Fruit fly (Drosophila melanogaster): ENCODE measurements around the gene strat.

Gene strat

dm6 chr2L:8277561-8278201 is 42.4 kb upstream of the strat start (continued):
- TF ChIP-seq pho (GFP tag; optimal IDR thresholded peaks at IDR 0.05) (peak; percentile 82), Sox102F (GFP tag; optimal IDR thresholded peaks at IDR 0.05) (peak; percentile 99), Neu2 (GFP tag; optimal IDR thresholded peaks at IDR 0.05; ENCODE audit: borderline replicate concordance) (peak; percentile 72), pros (GFP tag; optimal IDR thresholded peaks at IDR 0.05) (peak; percentile 78), Trl (optimal IDR thresholded peaks at IDR 0.05) (peak; percentile 88), Trl (GFP tag; optimal IDR thresholded peaks at IDR 0.05) (peak; percentile 58), Dek (tag; optimal IDR thresholded peaks at IDR 0.05) (peak; percentile 96), Atf-2 (GFP tag; optimal IDR thresholded peaks at IDR 0.05) (peak; percentile 81), ato (GFP tag; IDR thresholded peaks at IDR 0.05; ENCODE audit: partially characterized antibody) (no peak; the same call in 1 of the 2 replicates), CG6765 (GFP tag; optimal IDR thresholded peaks at IDR 0.05) (peak; percentile 91), CG18476 (GFP tag; optimal IDR thresholded peaks at IDR 0.05) (peak; percentile 97), CG14050 (GFP tag; IDR thresholded peaks at IDR 0.05) (peak; percentile 98), run (tag; optimal IDR thresholded peaks at IDR 0.05) (peak; percentile 97), Pdp1 (GFP tag; optimal IDR thresholded peaks at IDR 0.05) (peak; percentile 92 to 93), otp (GFP tag; IDR thresholded peaks at IDR 0.05) (peak; percentile 99), Xrp1 (GFP tag; IDR thresholded peaks at IDR 0.05) (peak; percentile 100), CG9797 (GFP tag; optimal IDR thresholded peaks at IDR 0.05) (peak; percentile 61), Dll (GFP tag; IDR thresholded peaks at IDR 0.05; ENCODE audit: partially characterized antibody) (0 out of 4 replicates have a peak, but pooled peaks have one; percentile 15), Hsf (GFP tag; optimal IDR thresholded peaks at IDR 0.05) (peak; percentile 96), CG2875 (GFP tag; optimal IDR thresholded peaks at IDR 0.05) (peak; percentile 99), CG13894 (tag; optimal IDR thresholded peaks at IDR 0.05) (peak; percentile 87), CG2129 (GFP tag; IDR thresholded peaks at IDR 0.05; ENCODE audit: partially characterized antibody) (no peak), CG3726 (GFP tag; IDR thresholded peaks at IDR 0.05) (peak; percentile 98), CG7357 (GFP tag; IDR thresholded peaks at IDR 0.05) (peak; percentile 93), CG8478 (optimal IDR thresholded peaks at IDR 0.05) (no peak), jigr1 (GFP tag; IDR thresholded peaks at IDR 0.05) (peak; percentile 95), PHDP (tag; optimal IDR thresholded peaks at IDR 0.05) (peak; percentile 98), Opbp (GFP tag; IDR thresholded peaks at IDR 0.05; ENCODE audit: partially characterized antibody) (0 out of 3 replicates have a peak, but pooled peaks have one; percentile 44), peb (GFP tag; IDR thresholded peaks at IDR 0.05) (peak; percentile 98), CG7963 (GFP tag; IDR thresholded peaks at IDR 0.05; ENCODE audit: partially characterized antibody) (no peak), ranshi (GFP tag; IDR thresholded peaks at IDR 0.05) (peak; percentile 98), z (GFP tag; IDR thresholded peaks at IDR 0.05) (peak; percentile 97), CG11398 (GFP tag; optimal IDR thresholded peaks at IDR 0.05) (peak; percentile 84), ems (GFP tag; optimal IDR thresholded peaks at IDR 0.05) (peak; percentile 96), CG17829 (tag; optimal IDR thresholded peaks at IDR 0.05) (peak; percentile 97), CG14965 (GFP tag; optimal IDR thresholded peaks at IDR 0.05; ENCODE audit: borderline replicate concordance) (peak; percentile 68), emc (GFP tag; optimal IDR thresholded peaks at IDR 0.05) (peak; percentile 63), yki (optimal IDR thresholded peaks at IDR 0.05) (peak; percentile 6), Fer1 (GFP tag; optimal IDR thresholded peaks at IDR 0.05) (peak; percentile 98), ci (GFP tag; IDR thresholded peaks at IDR 0.05) (peak; percentile 99), CG17802 (tag; optimal IDR thresholded peaks at IDR 0.05) (peak; percentile 87), crp (GFP tag; optimal IDR thresholded peaks at IDR 0.05) (peak in 1 of 2 experiments; percentile 69), Hr39 (optimal IDR thresholded peaks at IDR 0.05) (no peak), Lim3 (GFP tag; IDR thresholded peaks at IDR 0.05) (peak; percentile 95), mam (GFP tag; optimal IDR thresholded peaks at IDR 0.05) (peak; percentile 87), pb (GFP tag; optimal IDR thresholded peaks at IDR 0.05) (peak; percentile 61), tin (GFP tag; optimal IDR thresholded peaks at IDR 0.05) (peak; percentile 99), org-1 (GFP tag; optimal IDR thresholded peaks at IDR 0.05) (peak; percentile 94), Camta (GFP tag; optimal IDR thresholded peaks at IDR 0.05) (peak; percentile 95), CG9932 (GFP tag; IDR thresholded peaks at IDR 0.05) (peak; percentile 93)

Data from whole organism, embryonic.